Worm (Caenorhabditis elegans): ENCODE results near the gene exos-9.

exos-9 gene

DNA sequence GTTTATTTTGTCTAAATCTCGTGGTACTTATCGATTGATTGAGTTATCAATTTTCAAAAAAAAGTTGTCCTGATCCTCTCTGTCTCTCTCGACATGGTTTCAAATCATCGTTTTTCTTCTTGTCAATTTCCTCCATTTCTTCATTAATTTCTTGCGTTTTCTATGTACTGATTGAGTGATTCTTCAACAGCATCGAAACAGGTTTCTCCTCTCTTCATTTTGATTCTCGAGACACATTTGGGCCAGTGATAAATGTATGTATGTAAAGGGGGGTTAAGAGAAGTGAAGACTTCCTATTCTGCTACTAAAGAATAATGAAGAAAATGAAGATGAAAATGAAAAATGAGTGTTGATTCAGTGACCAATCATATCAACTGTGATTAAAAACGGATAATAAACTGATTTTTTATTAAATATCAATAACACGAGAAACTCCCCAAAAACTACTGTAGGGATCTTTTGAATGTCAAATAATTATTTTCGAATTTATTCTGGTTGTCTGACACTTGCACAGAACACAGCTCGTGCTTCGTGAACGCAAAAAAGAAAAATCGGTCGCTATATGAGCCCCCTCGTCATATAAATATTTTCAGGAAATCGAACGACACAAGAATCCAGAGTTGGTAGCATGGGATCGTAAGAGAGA, 5.4 kb upstream of the exos-9 start:
- TF ChIP-seq nhr-77 (tag; optimal IDR thresholded peaks at IDR 0.05), result no peak
- peak; percentile 6 for TF ChIP-seq blmp-1 (tag; optimal IDR thresholded peaks at IDR 0.05; ENCODE audit: insufficient read depth)
- TF ChIP-seq unc-55 (GFP tag; optimal IDR thresholded peaks at IDR 0.05), result no peak
- TF ChIP-seq sma-9 (GFP tag; optimal IDR thresholded peaks at IDR 0.05), result peak; percentile 50
- TF ChIP-seq sma-9 (tag; optimal IDR thresholded peaks at IDR 0.05), result no peak
- peak; percentile 75 for TF ChIP-seq egl-27 (tag; optimal IDR thresholded peaks at IDR 0.05)
- TF ChIP-seq sma-3 (GFP tag; optimal IDR thresholded peaks at IDR 0.05), result peak; percentile 27
- TF ChIP-seq ceh-16 (tag; optimal IDR thresholded peaks at IDR 0.05), result no peak
- no peak for TF ChIP-seq ama-1 (optimal IDR thresholded peaks at IDR 0.05)
- TF ChIP-seq lin-13 (GFP tag; optimal IDR thresholded peaks at IDR 0.05), result no peak
- peak; percentile 65 for TF ChIP-seq nhr-21 (tag; optimal IDR thresholded peaks at IDR 0.05)
- TF ChIP-seq nhr-23 (tag; optimal IDR thresholded peaks at IDR 0.05), result no peak
- TF ChIP-seq nhr-237 (tag; optimal IDR thresholded peaks at IDR 0.05), result no peak
- peak in 1 of 2 experiments; percentile 20 for TF ChIP-seq lsy-2 (tag; optimal IDR thresholded peaks at IDR 0.05)
- no peak for TF ChIP-seq C34F6.9 (tag; optimal IDR thresholded peaks at IDR 0.05)
- no peak for TF ChIP-seq unc-62 (GFP tag; optimal IDR thresholded peaks at IDR 0.05)
- no peak for TF ChIP-seq dmd-4 (tag; optimal IDR thresholded peaks at IDR 0.05)
- no peak for TF ChIP-seq aly-2 (tag; optimal IDR thresholded peaks at IDR 0.05)
- peak; percentile 42 for TF ChIP-seq fos-1 (tag; optimal IDR thresholded peaks at IDR 0.05)
- peak; percentile 67 for TF ChIP-seq nhr-25 (tag; optimal IDR thresholded peaks at IDR 0.05)
- no peak for TF ChIP-seq snpc-4 (tag; optimal IDR thresholded peaks at IDR 0.05)
- TF ChIP-seq gmeb-1 (tag; optimal IDR thresholded peaks at IDR 0.05), result peak; percentile 45
- TF ChIP-seq mdl-1 (tag; optimal IDR thresholded peaks at IDR 0.05), result no peak
- no peak for TF ChIP-seq lin-11 (tag; optimal IDR thresholded peaks at IDR 0.05)
- TF ChIP-seq alr-1 (tag; optimal IDR thresholded peaks at IDR 0.05), result no peak
- TF ChIP-seq nhr-10 (tag; optimal IDR thresholded peaks at IDR 0.05), result no peak
- no peak for TF ChIP-seq ceh-82 (tag; optimal IDR thresholded peaks at IDR 0.05)
- no peak for TF ChIP-seq elt-1 (tag; optimal IDR thresholded peaks at IDR 0.05)

DNA sequence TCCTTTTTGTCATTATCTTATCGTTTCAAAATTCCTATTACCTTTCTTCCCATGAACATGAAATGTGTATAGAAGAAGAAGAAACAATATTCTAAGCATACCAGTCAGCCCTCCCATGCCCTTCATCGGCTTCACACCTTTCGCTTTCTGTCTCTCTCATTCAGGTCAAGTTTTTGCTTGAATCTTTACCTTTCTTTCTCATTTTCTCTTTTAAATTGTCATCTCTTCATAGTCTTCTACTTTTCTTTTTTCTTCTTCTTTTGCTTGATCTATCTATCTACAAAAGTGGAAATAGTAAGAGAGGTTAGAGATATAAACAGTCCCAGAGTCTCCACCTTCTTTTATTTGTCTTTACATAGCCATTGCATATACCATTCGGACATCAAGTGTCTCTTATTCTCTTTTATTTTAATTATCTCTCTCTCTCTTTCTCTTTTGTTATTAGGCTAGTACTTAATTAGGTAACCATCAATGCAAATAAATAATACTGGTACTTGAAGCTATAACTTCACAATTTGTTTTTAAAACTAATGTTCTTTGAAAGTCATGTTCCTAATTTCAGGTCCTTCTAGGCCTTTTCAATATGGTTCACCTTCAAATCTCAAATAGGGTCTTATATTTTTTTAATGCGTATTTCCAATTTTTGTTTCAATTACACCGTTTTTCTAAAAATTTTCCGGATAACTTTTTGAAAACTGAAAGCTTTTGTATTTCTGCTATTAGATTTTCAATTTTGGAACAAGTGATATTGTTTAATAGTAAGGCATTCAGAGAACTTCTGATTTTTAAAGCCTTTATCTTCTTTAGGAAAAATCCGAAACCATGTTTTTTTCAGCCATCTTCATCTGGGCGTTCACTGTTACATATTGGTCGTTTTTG, 3.7 kb upstream of the exos-9 start, which contains the start of gene dpy-31:
Gene dpy-31 (plus strand): TSS at position 829 of the 879 bp plus-strand sequence.
- TF ChIP-seq ZK546.5 (tag; optimal IDR thresholded peaks at IDR 0.05) (no peak), C34F6.9 (tag; optimal IDR thresholded peaks at IDR 0.05) (no peak), aly-2 (tag; optimal IDR thresholded peaks at IDR 0.05) (no peak), elt-3 (tag; optimal IDR thresholded peaks at IDR 0.05) (no peak), sma-9 (GFP tag; optimal IDR thresholded peaks at IDR 0.05) (peak; percentile 57), sma-9 (tag; optimal IDR thresholded peaks at IDR 0.05) (no peak), sem-4 (tag; optimal IDR thresholded peaks at IDR 0.05) (no peak), mbf-1 (tag; optimal IDR thresholded peaks at IDR 0.05) (no peak), blmp-1 (tag; optimal IDR thresholded peaks at IDR 0.05; ENCODE audit: insufficient read depth) (peak; percentile 99), nhr-23 (tag; optimal IDR thresholded peaks at IDR 0.05) (no peak), dmd-4 (tag; optimal IDR thresholded peaks at IDR 0.05) (no peak), nhr-237 (tag; optimal IDR thresholded peaks at IDR 0.05) (no peak), ztf-11 (tag; optimal IDR thresholded peaks at IDR 0.05) (no peak), nhr-11 (tag; optimal IDR thresholded peaks at IDR 0.05) (no peak), nhr-25 (tag; optimal IDR thresholded peaks at IDR 0.05) (peak; percentile 90), unc-55 (GFP tag; optimal IDR thresholded peaks at IDR 0.05) (no peak), snpc-4 (tag; optimal IDR thresholded peaks at IDR 0.05) (no peak), unc-39 (tag; optimal IDR thresholded peaks at IDR 0.05) (no peak), F13H6.1 (tag; optimal IDR thresholded peaks at IDR 0.05) (no peak), ama-1 (optimal IDR thresholded peaks at IDR 0.05) (no peak), unc-62 (GFP tag; optimal IDR thresholded peaks at IDR 0.05) (no peak), lin-39 (tag; optimal IDR thresholded peaks at IDR 0.05) (no peak), skn-1 (tag; optimal IDR thresholded peaks at IDR 0.05) (no peak), nhr-129 (tag; optimal IDR thresholded peaks at IDR 0.05) (no peak), alr-1 (tag; optimal IDR thresholded peaks at IDR 0.05) (no peak), nhr-6 (tag; optimal IDR thresholded peaks at IDR 0.05) (no peak), nhr-10 (tag; optimal IDR thresholded peaks at IDR 0.05) (no peak), nhr-77 (tag; optimal IDR thresholded peaks at IDR 0.05) (no peak), mab-5 (tag; optimal IDR thresholded peaks at IDR 0.05) (no peak), lsy-2 (tag; optimal IDR thresholded peaks at IDR 0.05) (peak in 1 of 2 experiments; percentile 37), Y55F3AM.14 (GFP tag; optimal IDR thresholded peaks at IDR 0.05) (no peak), zag-1 (tag; optimal IDR thresholded peaks at IDR 0.05) (no peak), peb-1 (tag; optimal IDR thresholded peaks at IDR 0.05) (no peak), R02D3.7 (tag; optimal IDR thresholded peaks at IDR 0.05) (no peak), lin-11 (tag; optimal IDR thresholded peaks at IDR 0.05) (no peak), egl-27 (tag; optimal IDR thresholded peaks at IDR 0.05) (peak; percentile 88), ceh-16 (tag; optimal IDR thresholded peaks at IDR 0.05) (peak; percentile 22), elt-1 (tag; optimal IDR thresholded peaks at IDR 0.05) (no peak), fos-1 (tag; optimal IDR thresholded peaks at IDR 0.05) (peak; percentile 27), nhr-21 (tag; optimal IDR thresholded peaks at IDR 0.05) (peak; percentile 64), mdl-1 (tag; optimal IDR thresholded peaks at IDR 0.05) (no peak), ztf-1 (GFP tag; conservative IDR thresholded peaks at IDR 0.05) (no peak), lin-13 (GFP tag; optimal IDR thresholded peaks at IDR 0.05) (no peak)

Data from whole organism, L2 larva.